Fruit fly (Drosophila melanogaster): ENCODE results near the gene mtTFB1.

dm6 chr3L:11683819-11684521, 24.8 kb upstream of the mtTFB1 start, which contains the start of gene Sugb:
- peak; percentile 16 for TF ChIP-seq EcR (GFP tag; optimal IDR thresholded peaks at IDR 0.05)
- no peak for TF ChIP-seq gl (tag; optimal IDR thresholded peaks at IDR 0.05)
- peak; percentile 74 for TF ChIP-seq CG12605 (GFP tag; IDR thresholded peaks at IDR 0.05)
- no peak for TF ChIP-seq CG13204 (GFP tag; optimal IDR thresholded peaks at IDR 0.05)
- TF ChIP-seq CG4496 (GFP tag; IDR thresholded peaks at IDR 0.05), result peak; percentile 81
- peak; percentile 16 for TF ChIP-seq D1 (tag; optimal IDR thresholded peaks at IDR 0.05)
- TF ChIP-seq rn (GFP tag; IDR thresholded peaks at IDR 0.05), result no peak
- TF ChIP-seq CG32121 (GFP tag; IDR thresholded peaks at IDR 0.05), result peak; percentile 81
- TF ChIP-seq fd96Ca (GFP tag; IDR thresholded peaks at IDR 0.05), result no peak; the same call in 1 of the 3 replicates
- TF ChIP-seq Snoo (tag; optimal IDR thresholded peaks at IDR 0.05), result peak; percentile 51
